Comparison of ENCODE assay signal across 1 fruit fly cellular context in the genomic region with DNA sequence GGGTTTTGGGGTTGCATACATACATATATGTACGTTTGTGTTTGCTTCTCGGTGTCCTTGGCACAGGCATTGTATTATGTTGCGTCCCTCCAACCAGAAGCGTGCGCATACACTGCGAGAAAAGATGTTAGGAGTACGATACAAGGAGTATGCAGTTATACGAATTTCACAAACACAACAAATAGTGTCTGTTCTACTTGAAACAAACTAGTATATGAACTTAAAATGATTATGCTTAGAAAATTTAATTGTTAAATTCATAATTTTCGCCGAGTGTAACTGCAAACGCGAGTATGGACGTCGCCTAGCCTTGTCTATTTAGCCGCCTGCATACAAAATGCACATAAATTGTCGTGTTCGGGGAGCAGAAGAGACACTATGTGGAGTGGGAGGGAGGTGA.
TF ChIP-seq lines count a peak whose summit lies in the region.

No protein-coding gene starts in this region.

TF ChIP-seq in whole organism, prepupa, 60 proteins besides CTCF, POLR2A, EP300 and RAD21 (continued from another document):
- TF ChIP-seq Gug (GFP tag; IDR thresholded peaks at IDR 0.05; lab: Robert Waterston, UW) = no peak
- 0 out of 3 replicates have a peak, but pooled peaks have one; percentile 38 for TF ChIP-seq CG6163 (GFP tag; IDR thresholded peaks at IDR 0.05; lab: Robert Waterston, UW)
- no peak for TF ChIP-seq CG15336 (GFP tag; IDR thresholded peaks at IDR 0.05; lab: Robert Waterston, UW)
- peak; percentile 20 for TF ChIP-seq dsx (GFP tag; optimal IDR thresholded peaks at IDR 0.05; lab: Kevin White, UChicago; ENCODE audit: poor library complexity, severe bottlenecking)
- no peak for TF ChIP-seq CG4318 (GFP tag; optimal IDR thresholded peaks at IDR 0.05; lab: Kevin White, UChicago)
- no peak for TF ChIP-seq esn (GFP tag; optimal IDR thresholded peaks at IDR 0.05; lab: Kevin White, UChicago)
- TF ChIP-seq cyc (GFP tag; optimal IDR thresholded peaks at IDR 0.05; lab: Kevin White, UChicago) = no peak
- peak; percentile 14 for TF ChIP-seq OdsH (GFP tag; optimal IDR thresholded peaks at IDR 0.05; lab: Kevin White, UChicago)
- peak; percentile 30 for TF ChIP-seq Ets96B (tag; optimal IDR thresholded peaks at IDR 0.05; lab: Kevin White, UChicago)
- TF ChIP-seq CG3919 (GFP tag; optimal IDR thresholded peaks at IDR 0.05; lab: Kevin White, UChicago) = peak; percentile 26
- peak; percentile 20 for TF ChIP-seq Hr39 (GFP tag; optimal IDR thresholded peaks at IDR 0.05; lab: Kevin White, UChicago)
- TF ChIP-seq CG6808 (GFP tag; optimal IDR thresholded peaks at IDR 0.05; lab: Kevin White, UChicago) = peak; percentile 23
- TF ChIP-seq ss (GFP tag; optimal IDR thresholded peaks at IDR 0.05; lab: Kevin White, UChicago) = peak in 1 of 2 experiments; percentile 29
- TF ChIP-seq dac (GFP tag; optimal IDR thresholded peaks at IDR 0.05; lab: Kevin White, UChicago) = no peak
- no peak for TF ChIP-seq CG9139 (GFP tag; optimal IDR thresholded peaks at IDR 0.05; lab: Kevin White, UChicago)
- TF ChIP-seq CG10669 (GFP tag; optimal IDR thresholded peaks at IDR 0.05; lab: Kevin White, UChicago) = peak; percentile 24
- peak; percentile 10 for TF ChIP-seq CG31627 (GFP tag; optimal IDR thresholded peaks at IDR 0.05; lab: Kevin White, UChicago)
